Worm (Caenorhabditis elegans) whole organism, L1 larva: Measurements from ENCODE around the gene clpr-2.
A peak's percentile ranks its signal among the peaks of the same experiment; 100 is the strongest.

ENCODE experiments used
- C34B4.2 ChIP-seq: sonication (generic microtip); optimal IDR thresholded peaks from 2 replicates; lab custom pipeline; 2017; ENCODE audit warnings: mild to moderate bottlenecking, missing genetic modification characterization, missing compliant biosample characterization
- Y116A8C.19 ChIP-seq: sonication (generic microtip); optimal IDR thresholded peaks from 2 replicates; lab custom pipeline; 2016; ENCODE audit warnings: missing compliant biosample characterization, missing genetic modification characterization, borderline replicate concordance
- aha-1 ChIP-seq: fragments of 150-350 bp; optimal IDR thresholded peaks from 2 replicates; lab custom pipeline; 2014; ENCODE audit warnings: missing biosample characterization, missing genetic modification characterization
- alr-1 ChIP-seq: fragments of 200-800 bp; sonication (Bioruptor generic); optimal IDR thresholded peaks from 2 replicates; lab custom pipeline; 2018; ENCODE audit warnings: borderline replicate concordance, mild to moderate bottlenecking, missing genetic modification characterization, missing compliant biosample characterization
- blmp-1 ChIP-seq: fragments of 150-350 bp; optimal IDR thresholded peaks from 2 replicates; lab custom pipeline; 2014; ENCODE audit warnings: missing biosample characterization, missing genetic modification characterization
- ceh-63 ChIP-seq: fragments of 200-800 bp; sonication (Bioruptor generic); optimal IDR thresholded peaks from 2 replicates; lab custom pipeline; 2018; ENCODE audit warnings: mild to moderate bottlenecking, missing genetic modification characterization, missing compliant biosample characterization
- ceh-88 ChIP-seq: fragments of 200-800 bp; sonication (Bioruptor generic); IDR thresholded peaks from 2 replicates; pipeline ENCODE4 v1.3.6; 2022; ENCODE audit warnings: missing genetic modification characterization, missing compliant biosample characterization
- efl-1 ChIP-seq, 4 experiments: fragments of 150-350 bp; optimal IDR thresholded peaks in 3 of 4; peaks in 1 of 4; 1 replicate in 1 of 4; 2 replicates in 3 of 4; lab custom pipeline; 2014; ENCODE audit warnings: missing biosample characterization in 2 of 4, missing genetic modification characterization in 2 of 4, missing genetic modification reagents in 2 of 4
- efl-3 ChIP-seq: fragments of 200-800 bp; sonication (Bioruptor generic); optimal IDR thresholded peaks from 2 replicates; lab custom pipeline; 2018; ENCODE audit warnings: mild to moderate bottlenecking, missing genetic modification characterization, missing compliant biosample characterization
- elt-2 ChIP-seq: sonication (generic microtip); optimal IDR thresholded peaks from 2 replicates; lab custom pipeline; 2016; ENCODE audit warnings: missing genetic modification characterization, mild to moderate bottlenecking, inconsistent platforms, missing compliant biosample characterization, missing genetic modification reagents
- elt-3 ChIP-seq, 6 experiments: fragments of 150-350 bp in 1 of 6; sonication (generic microtip); optimal IDR thresholded peaks; 2 replicates each; lab custom pipeline; 2017 to 2018; ENCODE audit warnings: missing biosample characterization in 6 of 6, missing genetic modification characterization in 6 of 6, inconsistent platforms in 1 of 6
- fkh-10 ChIP-seq: sonication (generic microtip); optimal IDR thresholded peaks from 2 replicates; lab custom pipeline; 2017; ENCODE audit warnings: missing biosample characterization, missing genetic modification reagents, missing genetic modification characterization
- fkh-8 ChIP-seq: sonication (generic microtip); optimal IDR thresholded peaks from 2 replicates; lab custom pipeline; 2016; ENCODE audit warnings: mild to moderate bottlenecking, missing genetic modification characterization, missing compliant biosample characterization
- fos-1 ChIP-seq: fragments of 150-350 bp; optimal IDR thresholded peaks from 2 replicates; lab custom pipeline; 2014; ENCODE audit warnings: missing biosample characterization, missing genetic modification characterization
- grh-1 ChIP-seq: fragments of 200-800 bp; sonication (Bioruptor generic); IDR thresholded peaks from 2 replicates; pipeline ENCODE4 v1.3.6; 2022; ENCODE audit warnings: missing genetic modification reagents, missing genetic modification characterization, missing compliant biosample characterization
- hlh-17 ChIP-seq: fragments of 200-800 bp; sonication (Bioruptor generic); optimal IDR thresholded peaks from 2 replicates; lab custom pipeline; 2018; ENCODE audit warnings: missing genetic modification characterization, mild to moderate bottlenecking, missing compliant biosample characterization, moderate library complexity, borderline replicate concordance
- hlh-4 ChIP-seq: sonication (generic microtip); optimal IDR thresholded peaks from 2 replicates; lab custom pipeline; 2016; ENCODE audit warnings: mild to moderate bottlenecking, missing genetic modification characterization, missing compliant biosample characterization
- hpl-2 ChIP-seq: fragments of 150-350 bp; optimal IDR thresholded peaks from 2 replicates; lab custom pipeline; 2014; ENCODE audit warnings: missing biosample characterization, missing genetic modification reagents, missing genetic modification characterization
- irx-1 ChIP-seq: sonication (generic microtip); optimal IDR thresholded peaks from 2 replicates; lab custom pipeline; 2016; ENCODE audit warnings: missing genetic modification characterization, missing compliant biosample characterization
- isw-1 ChIP-seq: fragments of 200-800 bp; sonication (Bioruptor generic); IDR thresholded peaks from 2 replicates; pipeline ENCODE4 v1.3.6; 2022; ENCODE audit warnings: missing genetic modification characterization, missing compliant biosample characterization
- lin-13 ChIP-seq: fragments of 150-350 bp; optimal IDR thresholded peaks from 2 replicates; lab custom pipeline; 2014; ENCODE audit warnings: missing biosample characterization, missing genetic modification reagents, missing genetic modification characterization
- lin-14 ChIP-seq: fragments of 200-800 bp; sonication (Bioruptor generic); optimal IDR thresholded peaks from 2 replicates; lab custom pipeline; 2018; ENCODE audit warnings: mild to moderate bottlenecking, missing genetic modification characterization, moderate library complexity, missing compliant biosample characterization
- lin-39 ChIP-seq: fragments of 150-350 bp; optimal IDR thresholded peaks from 2 replicates; lab custom pipeline; 2014; ENCODE audit warnings: missing biosample characterization, missing genetic modification reagents, missing genetic modification characterization
- lir-3 ChIP-seq: sonication (generic microtip); optimal IDR thresholded peaks from 2 replicates; lab custom pipeline; 2016; ENCODE audit warnings: mild to moderate bottlenecking, missing genetic modification characterization, moderate library complexity, missing compliant biosample characterization; ENCODE audit not compliant: poor library complexity
- lsy-2 ChIP-seq, 2 experiments: fragments of 150-350 bp; optimal IDR thresholded peaks; 2 replicates each; lab custom pipeline; 2014; ENCODE audit warnings: missing biosample characterization in 2 of 2, missing genetic modification characterization in 2 of 2
- mab-9 ChIP-seq: fragments of 200-800 bp; sonication (Bioruptor generic); IDR thresholded peaks from 2 replicates; pipeline ENCODE4 v1.3.6; 2022; ENCODE audit warnings: missing genetic modification reagents, missing genetic modification characterization, missing compliant biosample characterization
- nhr-12 ChIP-seq: sonication (generic microtip); optimal IDR thresholded peaks from 2 replicates; lab custom pipeline; 2017; ENCODE audit warnings: missing biosample characterization, missing genetic modification characterization
- nhr-19 ChIP-seq: fragments of 200-800 bp; sonication (Bioruptor generic); conservative IDR thresholded peaks from 2 replicates; pipeline ENCODE4 v1.3.6; 2022; ENCODE audit warnings: missing genetic modification characterization, missing compliant biosample characterization
- nhr-20 ChIP-seq: sonication (generic microtip); optimal IDR thresholded peaks from 2 replicates; lab custom pipeline; 2016; ENCODE audit warnings: mild to moderate bottlenecking, missing genetic modification characterization, missing compliant biosample characterization
- nhr-71 ChIP-seq: sonication (generic microtip); optimal IDR thresholded peaks from 2 replicates; lab custom pipeline; 2016; ENCODE audit warnings: mild to moderate bottlenecking, missing genetic modification characterization, moderate library complexity, missing compliant biosample characterization
- nhr-76 ChIP-seq: sonication (generic microtip); optimal IDR thresholded peaks from 2 replicates; lab custom pipeline; 2017; ENCODE audit warnings: missing biosample characterization, missing genetic modification characterization
- nhr-77 ChIP-seq: fragments of 150-350 bp; optimal IDR thresholded peaks from 2 replicates; lab custom pipeline; 2014; ENCODE audit warnings: missing biosample characterization, missing genetic modification characterization
- nhr-84 ChIP-seq: sonication (generic microtip); optimal IDR thresholded peaks from 2 replicates; lab custom pipeline; 2017; ENCODE audit warnings: missing biosample characterization, missing genetic modification characterization
- pax-3 ChIP-seq: fragments of 200-800 bp; sonication (Bioruptor generic); optimal IDR thresholded peaks from 2 replicates; lab custom pipeline; 2018; ENCODE audit warnings: mild to moderate bottlenecking, missing genetic modification characterization, moderate library complexity, missing compliant biosample characterization
- pqm-1 ChIP-seq: sonication (generic microtip); optimal IDR thresholded peaks from 3 replicates; lab custom pipeline; 2017; ENCODE audit warnings: missing biosample characterization, missing genetic modification characterization
- rnt-1 ChIP-seq: sonication (generic microtip); optimal IDR thresholded peaks from 2 replicates; lab custom pipeline; 2016; ENCODE audit warnings: mild to moderate bottlenecking, missing genetic modification characterization, moderate library complexity, missing compliant biosample characterization
- skn-1 ChIP-seq: fragments of 150-350 bp; optimal IDR thresholded peaks from 2 replicates; lab custom pipeline; 2014; ENCODE audit warnings: missing biosample characterization, missing genetic modification characterization
- sox-4 ChIP-seq: sonication (generic microtip); optimal IDR thresholded peaks from 2 replicates; lab custom pipeline; 2016; ENCODE audit warnings: missing genetic modification characterization, missing compliant biosample characterization
- sptf-1 ChIP-seq: fragments of 150-350 bp; optimal IDR thresholded peaks from 2 replicates; lab custom pipeline; 2014; ENCODE audit warnings: missing biosample characterization, missing genetic modification characterization
- sup-37 ChIP-seq: fragments of 200-800 bp; sonication (Bioruptor generic); optimal IDR thresholded peaks from 2 replicates; lab custom pipeline; 2018; ENCODE audit warnings: mild to moderate bottlenecking, missing genetic modification characterization, missing compliant biosample characterization
- swsn-7 ChIP-seq: sonication (generic microtip); optimal IDR thresholded peaks from 2 replicates; lab custom pipeline; 2016; ENCODE audit warnings: missing genetic modification characterization, missing compliant biosample characterization
- tbx-2 ChIP-seq: sonication (generic microtip); optimal IDR thresholded peaks from 2 replicates; lab custom pipeline; 2016; ENCODE audit warnings: missing genetic modification characterization, missing compliant biosample characterization
- tlp-1 ChIP-seq: fragments of 150-350 bp; optimal IDR thresholded peaks from 2 replicates; lab custom pipeline; 2014; ENCODE audit warnings: missing biosample characterization, missing genetic modification characterization
- unc-30 ChIP-seq: sonication (generic microtip); optimal IDR thresholded peaks from 2 replicates; lab custom pipeline; 2017; ENCODE audit warnings: missing biosample characterization, missing genetic modification characterization
- xbp-1 ChIP-seq: sonication (generic microtip); optimal IDR thresholded peaks from 2 replicates; lab custom pipeline; 2016; ENCODE audit warnings: missing genetic modification characterization, missing compliant biosample characterization
- ztf-4 ChIP-seq: fragments of 150-350 bp; optimal IDR thresholded peaks from 2 replicates; lab custom pipeline; 2014; ENCODE audit warnings: missing biosample characterization, missing genetic modification characterization

clpr-2 gene

DNA sequence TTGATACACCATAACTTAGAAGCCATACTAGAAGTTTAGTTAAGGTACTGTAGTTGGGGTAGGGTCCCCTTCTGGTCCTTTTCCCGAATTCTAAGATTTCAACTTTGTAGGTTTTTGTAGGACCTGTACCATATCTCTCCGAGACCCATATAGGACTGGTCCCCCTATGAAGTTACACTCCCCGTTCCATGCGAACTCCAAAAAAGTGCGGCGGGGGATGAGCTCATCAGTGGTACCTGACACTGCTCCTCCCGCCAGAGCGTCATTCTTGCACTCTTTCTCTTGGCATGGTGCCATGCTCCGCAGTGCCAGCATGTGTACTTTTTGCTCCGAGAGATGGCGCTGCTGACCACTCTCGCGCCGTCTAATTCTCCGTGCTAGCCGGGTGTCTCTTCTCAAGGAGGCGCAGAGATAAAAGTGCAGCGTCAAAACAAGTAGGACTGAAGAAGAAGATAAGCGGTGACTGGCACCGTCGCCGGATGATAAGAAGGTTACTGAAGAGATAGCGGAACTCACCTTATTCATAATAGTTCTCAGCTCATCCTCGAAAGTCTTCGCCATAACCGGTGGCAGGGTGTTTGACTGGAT, 19.2 kb upstream of the clpr-2 start:
- TF ChIP-seq rnt-1 (peak; percentile 21), alr-1 (tag; lab: Kevin White, UChicago) (no peak), isw-1 (GFP tag; lab: Robert Waterston, UW) (no peak), grh-1 (GFP tag; lab: Robert Waterston, UW) (no peak), nhr-12 (no peak), sup-37 (no peak), fkh-8 (tag; lab: Kevin White, UChicago) (no peak), elt-2 (peak; percentile 42), skn-1 (no peak), nhr-20 (tag; lab: Kevin White, UChicago) (no peak), fos-1 (tag; lab: Kevin White, UChicago) (no peak), pax-3 (tag; lab: Kevin White, UChicago) (no peak), sox-4 (tag; lab: Kevin White, UChicago) (no peak), ceh-88 (GFP tag; lab: Robert Waterston, UW) (no peak), irx-1 (tag; lab: Kevin White, UChicago) (no peak), nhr-76 (tag; lab: Kevin White, UChicago) (no peak), nhr-71 (tag; lab: Kevin White, UChicago) (no peak), efl-3 (no peak), nhr-84 (tag; lab: Kevin White, UChicago) (no peak), hlh-17 (GFP tag; lab: Kevin White, UChicago) (no peak), C34B4.2 (tag; lab: Kevin White, UChicago) (no peak), ztf-4 (peak; percentile 17), pqm-1 (tag; lab: Kevin White, UChicago) (no peak), tlp-1 (tag; lab: Kevin White, UChicago) (no peak), nhr-77 (tag; lab: Kevin White, UChicago) (no peak), sptf-1 (tag; lab: Kevin White, UChicago) (no peak), ceh-63 (GFP tag; lab: Kevin White, UChicago) (no peak), lin-39 (no peak), hlh-4 (tag; lab: Kevin White, UChicago) (no peak), aha-1 (tag; lab: Kevin White, UChicago) (no peak), blmp-1 (tag; lab: Kevin White, UChicago) (peak; percentile 22), hpl-2 (no peak), elt-3 (tag; optimal IDR thresholded peaks at IDR 0.05; lab: Kevin White, UChicago) (peak in 1 of 6 experiments; percentile 10), lsy-2 (tag; optimal IDR thresholded peaks at IDR 0.05; lab: Kevin White, UChicago) (no peak), nhr-19 (GFP tag; lab: Robert Waterston, UW) (no peak), tbx-2 (no peak), Y116A8C.19 (tag; lab: Kevin White, UChicago) (no peak), efl-1 (optimal IDR thresholded peaks at IDR 0.05; lab: Kevin White, UChicago) (peak in 1 of 2 experiments; percentile 37), efl-1 (GFP tag; optimal IDR thresholded peaks at IDR 0.05 in 1 of 2; lab: Kevin White, UChicago) (peak in 1 of 2 experiments; percentile 40), fkh-10 (GFP tag; lab: Kevin White, UChicago) (peak; percentile 25), mab-9 (GFP tag; lab: Robert Waterston, UW) (no peak), lin-14 (GFP tag; lab: Kevin White, UChicago) (peak; percentile 16), lin-13 (no peak), xbp-1 (tag; lab: Kevin White, UChicago) (no peak), unc-30 (no peak), swsn-7 (tag; lab: Kevin White, UChicago) (no peak), lir-3 (tag; lab: Kevin White, UChicago) (no peak)
